Fruit fly (Drosophila melanogaster) whole organism, embryonic: ENCODE results near the gene Spase25.

Source experiments
- ATbp ChIP-seq: fragments of 200-800 bp; sonication (Bioruptor generic); optimal IDR thresholded peaks from 2 replicates; lab custom pipeline; 2017; ENCODE audit warnings: missing biosample characterization, mild to moderate bottlenecking, missing genetic modification characterization, missing genetic modification reagents
- B-H1 ChIP-seq: fragments of 200-800 bp; sonication (Bioruptor generic); IDR thresholded peaks from 3 replicates; pipeline ENCODE4 v1.3.6; 2022; ENCODE audit warnings: missing biosample characterization, missing genetic modification characterization
- B-H2 ChIP-seq: fragments of 200-800 bp; sonication (Bioruptor generic); optimal IDR thresholded peaks from 2 replicates; lab custom pipeline; 2018; ENCODE audit warnings: missing biosample characterization, mild to moderate bottlenecking, missing genetic modification characterization
- CG10147 ChIP-seq: fragments of 200-800 bp; sonication (Bioruptor generic); optimal IDR thresholded peaks from 2 replicates; lab custom pipeline; 2019; ENCODE audit warnings: missing biosample characterization, mild to moderate bottlenecking, missing genetic modification characterization, moderate library complexity
- CG11247 ChIP-seq: fragments of 200-800 bp; sonication (Bioruptor generic); IDR thresholded peaks from 2 replicates; pipeline ENCODE4 v1.3.6; 2022; ENCODE audit warnings: missing biosample characterization, missing genetic modification characterization
- CG11398 ChIP-seq: fragments of 200-800 bp; sonication (Bioruptor generic); optimal IDR thresholded peaks from 2 replicates; lab custom pipeline; 2016; ENCODE audit warnings: missing biosample characterization, missing genetic modification characterization
- CG11456 ChIP-seq: fragments of 200-800 bp; sonication (Bioruptor generic); IDR thresholded peaks from 3 replicates; pipeline ENCODE4 v1.3.6; 2022; ENCODE audit warnings: missing biosample characterization, missing genetic modification characterization
- CG12219 ChIP-seq: fragments of 200-800 bp; sonication (Bioruptor generic); optimal IDR thresholded peaks from 3 replicates; lab custom pipeline; 2018; ENCODE audit warnings: missing biosample characterization, mild to moderate bottlenecking, missing genetic modification characterization
- CG14965 ChIP-seq: fragments of 200-800 bp; sonication (Bioruptor generic); optimal IDR thresholded peaks from 2 replicates; lab custom pipeline; 2016; ENCODE audit warnings: missing biosample characterization, missing genetic modification characterization, borderline replicate concordance
- CG17612 ChIP-seq: fragments of 200-800 bp; sonication (Bioruptor generic); IDR thresholded peaks from 2 replicates; pipeline ENCODE4 v1.3.6; 2022; ENCODE audit warnings: missing biosample characterization, missing genetic modification characterization
- CG1792 ChIP-seq: fragments of 200-800 bp; sonication (Bioruptor generic); optimal IDR thresholded peaks from 2 replicates; lab custom pipeline; 2016; ENCODE audit warnings: missing biosample characterization, missing genetic modification characterization
- CG18599 ChIP-seq: fragments of 200-800 bp; sonication (Bioruptor generic); optimal IDR thresholded peaks from 3 replicates; lab custom pipeline; 2017; ENCODE audit warnings: missing biosample characterization, missing genetic modification characterization, mild to moderate bottlenecking, moderate library complexity, missing genetic modification reagents
- CG18764 ChIP-seq: fragments of 200-800 bp; sonication (Bioruptor generic); optimal IDR thresholded peaks from 3 replicates; lab custom pipeline; 2016; ENCODE audit warnings: missing biosample characterization, missing genetic modification characterization
- CG30431 ChIP-seq: fragments of 200-800 bp; sonication (Bioruptor generic); optimal IDR thresholded peaks from 2 replicates; lab custom pipeline; 2017; ENCODE audit warnings: missing biosample characterization, missing genetic modification characterization
- CG3065 ChIP-seq: fragments of 200-800 bp; sonication (Bioruptor generic); optimal IDR thresholded peaks from 2 replicates; lab custom pipeline; 2016; ENCODE audit warnings: missing biosample characterization, missing genetic modification characterization
- CG3726 ChIP-seq: fragments of 200-800 bp; sonication (Bioruptor generic); IDR thresholded peaks from 3 replicates; pipeline ENCODE4, ENCODE4 v1.3.6; 2022; ENCODE audit warnings: missing biosample characterization, missing genetic modification characterization
- CG3838 ChIP-seq: fragments of 200-800 bp; sonication (Bioruptor generic); optimal IDR thresholded peaks from 3 replicates; lab custom pipeline; 2016; ENCODE audit warnings: missing biosample characterization, missing genetic modification characterization
- CG6254 ChIP-seq: fragments of 200-800 bp; sonication (Bioruptor generic); optimal IDR thresholded peaks from 3 replicates; lab custom pipeline; 2017; ENCODE audit warnings: mild to moderate bottlenecking, missing biosample characterization, missing genetic modification reagents, missing genetic modification characterization
- CG7556 ChIP-seq: fragments of 200-800 bp; sonication (Bioruptor generic); optimal IDR thresholded peaks from 2 replicates; lab custom pipeline; 2017; ENCODE audit warnings: missing biosample characterization, mild to moderate bottlenecking, missing genetic modification characterization
- D19B ChIP-seq: fragments of 200-800 bp; sonication (Bioruptor generic); optimal IDR thresholded peaks from 2 replicates; lab custom pipeline; 2017; ENCODE audit warnings: missing biosample characterization, mild to moderate bottlenecking, missing genetic modification characterization
- Dad ChIP-seq: fragments of 200-800 bp; sonication (Bioruptor generic); optimal IDR thresholded peaks from 3 replicates; lab custom pipeline; 2016; ENCODE audit warnings: missing biosample characterization, missing genetic modification characterization
- Dek ChIP-seq: fragments of 200-800 bp; sonication (Bioruptor generic); optimal IDR thresholded peaks from 3 replicates; lab custom pipeline; 2019; ENCODE audit warnings: missing biosample characterization, mild to moderate bottlenecking, missing genetic modification characterization, moderate library complexity
- Dp ChIP-seq: fragments of 200-800 bp; sonication (Bioruptor generic); optimal IDR thresholded peaks from 2 replicates; lab custom pipeline; 2018; ENCODE audit warnings: missing biosample characterization, mild to moderate bottlenecking, missing genetic modification characterization, moderate library complexity
- Eip74EF ChIP-seq, 2 experiments: fragments of 200-800 bp in 1 of 2; fragments of >200 bp in 1 of 2; sonication (Bioruptor generic) in 1 of 2; optimal IDR thresholded peaks; 2 replicates each; lab custom pipeline; 2017 to 2019; ENCODE audit warnings: missing biosample characterization in 2 of 2, missing genetic modification characterization in 2 of 2, mild to moderate bottlenecking in 1 of 2, moderate library complexity in 1 of 2
- Elba2 ChIP-seq: fragments of 200-800 bp; sonication (Bioruptor generic); optimal IDR thresholded peaks from 3 replicates; lab custom pipeline; 2016; ENCODE audit warnings: missing biosample characterization, missing genetic modification characterization
- HLH54F ChIP-seq: fragments of 200-800 bp; sonication (Bioruptor generic); optimal IDR thresholded peaks from 3 replicates; lab custom pipeline; 2016; ENCODE audit warnings: missing biosample characterization, missing genetic modification characterization
- Hr39 ChIP-seq: fragments of >200 bp; optimal IDR thresholded peaks from 2 replicates; lab custom pipeline; 2017
- Jarid2 ChIP-seq: fragments of 200-800 bp; sonication (Bioruptor generic); optimal IDR thresholded peaks from 3 replicates; lab custom pipeline; 2017; ENCODE audit warnings: mild to moderate bottlenecking, missing biosample characterization, missing genetic modification reagents, missing genetic modification characterization
- Lpt ChIP-seq: fragments of >200 bp; optimal IDR thresholded peaks from 2 replicates; lab custom pipeline; 2018; ENCODE audit warnings: missing biosample characterization, missing genetic modification characterization
- Ptx1 ChIP-seq: fragments of 200-800 bp; sonication (Bioruptor generic); IDR thresholded peaks from 2 replicates; pipeline ENCODE4 v1.3.6; 2022; ENCODE audit warnings: missing biosample characterization, missing genetic modification characterization
- Sry-δ ChIP-seq: fragments of 200-800 bp; sonication (Bioruptor generic); optimal IDR thresholded peaks from 2 replicates; lab custom pipeline; 2016; ENCODE audit warnings: missing biosample characterization, missing genetic modification characterization
- Tbp ChIP-seq: fragments of >200 bp; optimal IDR thresholded peaks from 2 replicates; lab custom pipeline; 2018; ENCODE audit warnings: missing biosample characterization, missing genetic modification characterization
- aop ChIP-seq: fragments of 200-800 bp; sonication (Bioruptor generic); IDR thresholded peaks from 2 replicates; pipeline ENCODE4 v1.3.6; 2022; ENCODE audit warnings: missing biosample characterization, missing genetic modification characterization
- bowl ChIP-seq: fragments of 200-800 bp; sonication (Bioruptor generic); IDR thresholded peaks from 2 replicates; pipeline ENCODE4 v1.3.6; 2022; ENCODE audit warnings: missing biosample characterization, missing genetic modification characterization
- chif ChIP-seq, 2 experiments: fragments of 200-800 bp; sonication (Bioruptor generic); optimal IDR thresholded peaks; 3 replicates each; lab custom pipeline; 2016; ENCODE audit warnings: missing biosample characterization in 2 of 2, missing genetic modification characterization in 2 of 2
- crc ChIP-seq: fragments of 200-800 bp; sonication (Bioruptor generic); optimal IDR thresholded peaks from 2 replicates; lab custom pipeline; 2016; ENCODE audit warnings: missing biosample characterization, missing genetic modification characterization
- emc ChIP-seq: fragments of 200-800 bp; sonication (Bioruptor generic); optimal IDR thresholded peaks from 2 replicates; lab custom pipeline; 2016; ENCODE audit warnings: missing biosample characterization, missing genetic modification characterization
- eyg ChIP-seq: fragments of 200-800 bp; sonication (Bioruptor generic); optimal IDR thresholded peaks from 3 replicates; lab custom pipeline; 2016; ENCODE audit warnings: missing biosample characterization, missing genetic modification characterization
- gcm ChIP-seq: fragments of 200-800 bp; sonication (Bioruptor generic); optimal IDR thresholded peaks from 2 replicates; lab custom pipeline; 2019; ENCODE audit warnings: missing biosample characterization, mild to moderate bottlenecking, missing genetic modification characterization, moderate library complexity
- h ChIP-seq: fragments of >200 bp; optimal IDR thresholded peaks from 2 replicates; lab custom pipeline; 2017
- hb ChIP-seq: fragments of 200-800 bp; sonication (Bioruptor generic); IDR thresholded peaks from 3 replicates; pipeline ENCODE4 v1.3.6; 2022; ENCODE audit warnings: missing biosample characterization, missing genetic modification characterization; ENCODE audit not compliant: partially characterized antibody
- jumu ChIP-seq: fragments of 200-800 bp; sonication (Bioruptor generic); optimal IDR thresholded peaks from 3 replicates; lab custom pipeline; 2016; ENCODE audit warnings: missing biosample characterization, missing genetic modification characterization
- kah ChIP-seq: fragments of 200-800 bp; sonication (Bioruptor generic); optimal IDR thresholded peaks from 2 replicates; lab custom pipeline; 2018; ENCODE audit warnings: missing biosample characterization, mild to moderate bottlenecking, missing genetic modification characterization
- pan ChIP-seq, 4 experiments: fragments of >200 bp in 3 of 4; fragments of 200-800 bp in 1 of 4; sonication (Bioruptor generic) in 1 of 4; optimal IDR thresholded peaks in 3 of 4; IDR thresholded peaks in 1 of 4; 2 replicates each; pipeline versions ENCODE4 v1.3.6 to Lab custom; 2017 to 2022; ENCODE audit warnings: missing biosample characterization in 2 of 4, missing genetic modification characterization in 2 of 4, mixed read lengths in 1 of 4
- pita ChIP-seq: fragments of 200-800 bp; sonication (Bioruptor generic); optimal IDR thresholded peaks from 2 replicates; lab custom pipeline; 2017; ENCODE audit warnings: missing biosample characterization, mild to moderate bottlenecking, missing genetic modification characterization
- row ChIP-seq: fragments of 200-800 bp; sonication (Bioruptor generic); IDR thresholded peaks from 3 replicates; pipeline ENCODE4 v1.3.6; 2022; ENCODE audit warnings: missing biosample characterization, missing genetic modification characterization
- shn ChIP-seq: fragments of 200-800 bp; sonication (Bioruptor generic); optimal IDR thresholded peaks from 3 replicates; lab custom pipeline; 2016; ENCODE audit warnings: missing biosample characterization, missing genetic modification characterization
- stc ChIP-seq: fragments of 200-800 bp; sonication (Bioruptor generic); IDR thresholded peaks from 2 replicates; pipeline ENCODE4 v1.3.6; 2022; ENCODE audit warnings: missing biosample characterization, missing genetic modification characterization
- tap ChIP-seq: fragments of 200-800 bp; optimal IDR thresholded peaks from 3 replicates; lab custom pipeline; 2019; ENCODE audit warnings: missing biosample characterization, mild to moderate bottlenecking, missing genetic modification characterization, moderate library complexity
- ttk ChIP-seq: fragments of 200-800 bp; sonication (Bioruptor generic); IDR thresholded peaks from 2 replicates; pipeline ENCODE4 v2.1.2; 2022; ENCODE audit warnings: missing biosample characterization, missing genetic modification characterization
- yki ChIP-seq: fragments of >200 bp; optimal IDR thresholded peaks from 3 replicates; lab custom pipeline; 2018

Gene Spase25

DNA sequence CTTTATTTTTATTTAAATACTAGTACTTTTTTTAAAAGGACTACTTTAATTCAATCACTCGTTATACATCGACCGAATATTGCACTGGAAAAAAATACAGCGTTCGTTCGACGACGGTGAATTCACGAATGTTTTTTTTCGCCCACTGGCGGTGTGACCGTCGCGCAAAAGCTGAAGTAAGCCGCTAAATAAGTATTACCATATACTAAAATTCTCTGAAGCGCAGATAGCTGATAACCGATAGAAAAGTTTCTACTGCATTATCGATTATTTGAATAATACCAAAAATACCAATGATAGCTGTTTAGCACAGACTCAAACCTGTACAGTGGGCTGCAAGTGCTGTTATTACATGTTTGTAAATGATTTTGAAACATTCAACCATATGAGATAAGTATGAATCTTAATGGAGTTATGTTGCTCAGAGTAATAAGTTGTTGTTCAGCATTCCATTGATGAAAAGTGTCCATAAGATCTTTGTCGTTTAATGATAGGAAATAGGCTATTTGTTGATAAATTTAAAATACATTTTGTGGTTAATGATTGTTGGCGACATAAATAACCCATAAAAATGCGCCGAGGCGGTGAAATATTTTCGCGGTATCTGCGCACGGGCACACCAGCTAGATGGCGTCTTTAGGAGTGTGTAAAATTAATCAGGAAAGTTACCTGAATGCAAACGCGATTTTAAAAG lies 30.7 kb upstream of the Spase25 start, which contains the start of the genes Evi5 and HP5 (continued):
- TF ChIP-seq Eip74EF (GFP tag; optimal IDR thresholded peaks at IDR 0.05; lab: Kevin White, UChicago) (no peak), chif (GFP tag; optimal IDR thresholded peaks at IDR 0.05; lab: Kevin White, UChicago) (peak in 1 of 2 experiments; percentile 49), CG3838 (GFP tag; lab: Kevin White, UChicago) (no peak), CG1792 (peak; percentile 48), yki (lab: Kevin White, UChicago) (no peak), Ptx1 (GFP tag; lab: Robert Waterston, UW) (peak; percentile 72), CG10147 (GFP tag; lab: Kevin White, UChicago) (no peak), aop (GFP tag; lab: Robert Waterston, UW) (0 out of 2 replicates have a peak, but pooled peaks have one; percentile 9), CG18599 (GFP tag; lab: Kevin White, UChicago) (no peak), shn (GFP tag; lab: Kevin White, UChicago) (peak; percentile 57), D19B (no peak), CG7556 (GFP tag; lab: Kevin White, UChicago) (no peak), Hr39 (no peak), CG30431 (GFP tag; lab: Kevin White, UChicago) (no peak), gcm (no peak), CG6254 (GFP tag; lab: Kevin White, UChicago) (no peak), Elba2 (GFP tag; lab: Kevin White, UChicago) (no peak), pita (GFP tag; lab: Kevin White, UChicago) (peak; percentile 39), HLH54F (GFP tag; lab: Kevin White, UChicago) (peak; percentile 56), h (no peak), stc (GFP tag; lab: Robert Waterston, UW) (no peak), Dp (peak; percentile 41), emc (GFP tag; lab: Kevin White, UChicago) (no peak), CG3726 (GFP tag; lab: Robert Waterston, UW) (no peak), CG11456 (GFP tag; lab: Robert Waterston, UW) (peak; percentile 77; the same call in 2 of the 3 replicates), Dad (GFP tag; lab: Kevin White, UChicago) (no peak), eyg (GFP tag; lab: Kevin White, UChicago) (peak; percentile 6), Jarid2 (GFP tag; lab: Kevin White, UChicago) (peak; percentile 63), bowl (GFP tag; lab: Robert Waterston, UW) (no peak), CG11247 (GFP tag; lab: Robert Waterston, UW) (peak; percentile 51; the same call in 1 of the 2 replicates), CG18764 (no peak), CG17612 (no peak), Sry-δ (GFP tag; lab: Kevin White, UChicago) (peak; percentile 67), B-H2 (GFP tag; lab: Kevin White, UChicago) (no peak), Dek (tag; lab: Kevin White, UChicago) (peak; percentile 18), CG3065 (GFP tag; lab: Kevin White, UChicago) (no peak), jumu (peak; percentile 49), crc (GFP tag; lab: Kevin White, UChicago) (peak; percentile 34), tap (tag; lab: Kevin White, UChicago) (no peak), hb (GFP tag; lab: Robert Waterston, UW) (no peak), Lpt (no peak), CG14965 (GFP tag; lab: Kevin White, UChicago) (no peak), CG11398 (no peak), CG12219 (GFP tag; lab: Kevin White, UChicago) (peak; percentile 3), kah (GFP tag; lab: Kevin White, UChicago) (no peak), ATbp (GFP tag; lab: Kevin White, UChicago) (no peak), row (GFP tag; lab: Robert Waterston, UW) (peak; percentile 87), B-H1 (GFP tag; lab: Robert Waterston, UW) (peak; percentile 40; the same call in 1 of the 3 replicates), pan (optimal IDR thresholded peaks at IDR 0.05; lab: Kevin White, UChicago) (no peak), pan (GFP tag; optimal IDR thresholded peaks at IDR 0.05 in 1 of 2, IDR thresholded peaks at IDR 0.05 in 1 of 2) (peak in 1 of 2 experiments; percentile 16), Tbp (GFP tag; lab: Kevin White, UChicago) (no peak), ttk (GFP tag; lab: Robert Waterston, UW) (no peak; the same call in 1 of the 2 replicates)
